Fruit fly (Drosophila melanogaster) whole organism, embryonic: ENCODE measurements around the gene CG2854.

Experiments
- B-H2 ChIP-seq: fragments of 200-800 bp; sonication (Bioruptor generic); optimal IDR thresholded peaks from 2 replicates; lab custom pipeline; 2018; ENCODE audit warnings: missing biosample characterization, mild to moderate bottlenecking, missing genetic modification characterization
- CG1024 ChIP-seq: fragments of 200-800 bp; sonication (Bioruptor generic); IDR thresholded peaks from 2 replicates; pipeline ENCODE4 v1.3.6; 2022; ENCODE audit warnings: missing biosample characterization, missing genetic modification characterization
- CG10321 ChIP-seq: fragments of 200-800 bp; sonication (Bioruptor generic); IDR thresholded peaks from 2 replicates; pipeline ENCODE4 v1.3.6; 2022; ENCODE audit warnings: missing biosample characterization, missing genetic modification characterization
- CG10565 ChIP-seq: fragments of 200-800 bp; sonication (Bioruptor generic); optimal IDR thresholded peaks from 3 replicates; lab custom pipeline; 2016; ENCODE audit warnings: missing biosample characterization, mild to moderate bottlenecking, missing genetic modification characterization
- CG10979 ChIP-seq: fragments of 200-800 bp; sonication (Bioruptor generic); optimal IDR thresholded peaks from 2 replicates; lab custom pipeline; 2018; ENCODE audit warnings: missing biosample characterization, mild to moderate bottlenecking, missing genetic modification characterization, moderate library complexity
- CG11696 ChIP-seq: fragments of 200-800 bp; sonication (Bioruptor generic); IDR thresholded peaks from 2 replicates; pipeline ENCODE4 v1.3.6; 2022; ENCODE audit warnings: missing biosample characterization, missing genetic modification characterization
- CG12155 ChIP-seq: fragments of 200-800 bp; sonication (Bioruptor generic); optimal IDR thresholded peaks from 3 replicates; lab custom pipeline; 2016; ENCODE audit warnings: missing biosample characterization, missing genetic modification characterization
- CG15073 ChIP-seq: fragments of 200-800 bp; sonication (Bioruptor generic); optimal IDR thresholded peaks from 2 replicates; lab custom pipeline; 2016; ENCODE audit warnings: missing biosample characterization, missing genetic modification characterization
- CG1602 ChIP-seq: fragments of 200-800 bp; sonication (Bioruptor generic); optimal IDR thresholded peaks from 3 replicates; lab custom pipeline; 2016; ENCODE audit warnings: missing biosample characterization, missing genetic modification characterization
- CG1647 ChIP-seq: fragments of 200-800 bp; sonication (Bioruptor generic); optimal IDR thresholded peaks from 3 replicates; lab custom pipeline; 2016; ENCODE audit warnings: missing biosample characterization, missing genetic modification characterization
- CG16779 ChIP-seq: fragments of 200-800 bp; sonication (Bioruptor generic); IDR thresholded peaks from 2 replicates; pipeline ENCODE4 v1.3.6; 2022; ENCODE audit warnings: missing biosample characterization, missing genetic modification characterization
- CG18764 ChIP-seq: fragments of 200-800 bp; sonication (Bioruptor generic); optimal IDR thresholded peaks from 3 replicates; lab custom pipeline; 2016; ENCODE audit warnings: missing biosample characterization, missing genetic modification characterization
- CG2116 ChIP-seq: fragments of 200-800 bp; sonication (Bioruptor generic); optimal IDR thresholded peaks from 3 replicates; lab custom pipeline; 2018; ENCODE audit warnings: missing biosample characterization, mild to moderate bottlenecking, missing genetic modification characterization
- CG3407 ChIP-seq: fragments of 200-800 bp; sonication (Bioruptor generic); optimal IDR thresholded peaks from 2 replicates; lab custom pipeline; 2018; ENCODE audit warnings: missing biosample characterization, mild to moderate bottlenecking, missing genetic modification characterization
- CG4617 ChIP-seq: fragments of 200-800 bp; sonication (Bioruptor generic); optimal IDR thresholded peaks from 3 replicates; lab custom pipeline; 2016; ENCODE audit warnings: missing biosample characterization, missing genetic modification characterization, borderline replicate concordance
- CG6689 ChIP-seq: fragments of 200-800 bp; sonication (Bioruptor generic); IDR thresholded peaks from 2 replicates; pipeline ENCODE4 v1.3.6; 2022; ENCODE audit warnings: missing biosample characterization, missing genetic modification characterization
- CG7372 ChIP-seq: fragments of 200-800 bp; sonication (Bioruptor generic); IDR thresholded peaks from 2 replicates; pipeline ENCODE4 v1.3.6; 2022; ENCODE audit warnings: missing biosample characterization, missing genetic modification characterization
- CG7987 ChIP-seq: fragments of 200-800 bp; sonication (Bioruptor generic); optimal IDR thresholded peaks from 2 replicates; lab custom pipeline; 2018; ENCODE audit warnings: missing biosample characterization, mild to moderate bottlenecking, missing genetic modification characterization, moderate library complexity
- CG8290 ChIP-seq, 3 experiments: fragments of 200-800 bp; sonication (Bioruptor generic); optimal IDR thresholded peaks; 2 replicates each; lab custom pipeline; 2016 to 2019; ENCODE audit warnings: missing biosample characterization in 3 of 3, missing genetic modification characterization in 3 of 3, mild to moderate bottlenecking in 2 of 3, moderate library complexity in 1 of 3
- CG8388 ChIP-seq: fragments of 200-800 bp; sonication (Bioruptor generic); optimal IDR thresholded peaks from 2 replicates; lab custom pipeline; 2019; ENCODE audit warnings: missing biosample characterization, mild to moderate bottlenecking, missing genetic modification characterization, moderate library complexity
- CG8944 ChIP-seq: fragments of 200-800 bp; sonication (Bioruptor generic); optimal IDR thresholded peaks from 3 replicates; lab custom pipeline; 2016; ENCODE audit warnings: missing biosample characterization, missing genetic modification characterization
- CG9215 ChIP-seq: fragments of 200-800 bp; sonication (Bioruptor generic); IDR thresholded peaks from 2 replicates; pipeline ENCODE4 v1.3.6; 2022; ENCODE audit warnings: missing biosample characterization, missing genetic modification characterization
- CG9437 ChIP-seq: fragments of 200-800 bp; sonication (Bioruptor generic); optimal IDR thresholded peaks from 2 replicates; lab custom pipeline; 2018; ENCODE audit warnings: missing biosample characterization, mild to moderate bottlenecking, missing genetic modification characterization
- CG9876 ChIP-seq: fragments of 200-800 bp; sonication (Bioruptor generic); optimal IDR thresholded peaks from 2 replicates; lab custom pipeline; 2016; ENCODE audit warnings: missing biosample characterization, missing genetic modification characterization
- D19A ChIP-seq: fragments of 200-800 bp; optimal IDR thresholded peaks from 3 replicates; lab custom pipeline; 2019; ENCODE audit warnings: missing biosample characterization, mild to moderate bottlenecking, missing genetic modification characterization, moderate library complexity
- D19B ChIP-seq: fragments of 200-800 bp; sonication (Bioruptor generic); optimal IDR thresholded peaks from 2 replicates; lab custom pipeline; 2017; ENCODE audit warnings: missing biosample characterization, mild to moderate bottlenecking, missing genetic modification characterization
- HLH3B ChIP-seq: fragments of 200-800 bp; sonication (Bioruptor generic); IDR thresholded peaks from 2 replicates; pipeline ENCODE4 v1.3.6; 2022; ENCODE audit warnings: missing biosample characterization, missing genetic modification characterization
- Neu2 ChIP-seq: fragments of 200-800 bp; sonication (Bioruptor generic); optimal IDR thresholded peaks from 3 replicates; lab custom pipeline; 2016; ENCODE audit warnings: missing biosample characterization, missing genetic modification characterization, borderline replicate concordance
- Nf-YC ChIP-seq: fragments of 200-800 bp; optimal IDR thresholded peaks from 3 replicates; lab custom pipeline; 2019; ENCODE audit warnings: missing biosample characterization, mild to moderate bottlenecking, missing genetic modification characterization, moderate library complexity
- Opbp ChIP-seq: fragments of 200-800 bp; sonication (Bioruptor generic); IDR thresholded peaks from 3 replicates; pipeline ENCODE4 v1.3.6; 2022; ENCODE audit warnings: missing biosample characterization, missing genetic modification characterization; ENCODE audit not compliant: partially characterized antibody
- Trl ChIP-seq, 3 experiments: fragments of >200 bp in 2 of 3; fragments of 200-800 bp in 1 of 3; sonication (Bioruptor generic) in 1 of 3; optimal IDR thresholded peaks; 2 replicates in 1 of 3; 3 replicates in 2 of 3; lab custom pipeline; 2016 to 2017; ENCODE audit warnings: missing biosample characterization in 1 of 3, missing genetic modification characterization in 1 of 3
- ato ChIP-seq: fragments of 200-800 bp; sonication (Bioruptor generic); IDR thresholded peaks from 2 replicates; pipeline ENCODE4 v1.3.6; 2022; ENCODE audit warnings: missing biosample characterization, missing genetic modification characterization; ENCODE audit not compliant: partially characterized antibody
- chif ChIP-seq, 2 experiments: fragments of 200-800 bp; sonication (Bioruptor generic); optimal IDR thresholded peaks; 3 replicates each; lab custom pipeline; 2016; ENCODE audit warnings: missing biosample characterization in 2 of 2, missing genetic modification characterization in 2 of 2
- dati ChIP-seq: fragments of 200-800 bp; sonication (Bioruptor generic); IDR thresholded peaks from 2 replicates; pipeline ENCODE4 v1.3.6; 2022; ENCODE audit warnings: missing biosample characterization, missing genetic modification characterization
- dm ChIP-seq: fragments of 200-800 bp; sonication (Bioruptor generic); optimal IDR thresholded peaks from 3 replicates; lab custom pipeline; 2016; ENCODE audit warnings: missing biosample characterization, missing genetic modification characterization
- gce ChIP-seq: fragments of 200-800 bp; sonication (Bioruptor generic); IDR thresholded peaks from 3 replicates; pipeline ENCODE4 v1.3.6; 2022; ENCODE audit warnings: missing biosample characterization, missing genetic modification characterization
- gem ChIP-seq: fragments of 200-800 bp; sonication (Bioruptor generic); optimal IDR thresholded peaks from 2 replicates; lab custom pipeline; 2019; ENCODE audit warnings: missing biosample characterization, mild to moderate bottlenecking, missing genetic modification characterization, moderate library complexity
- her ChIP-seq: fragments of 200-800 bp; sonication (Bioruptor generic); optimal IDR thresholded peaks from 2 replicates; lab custom pipeline; 2016; ENCODE audit warnings: missing biosample characterization, missing genetic modification characterization
- ind ChIP-seq: fragments of 200-800 bp; sonication (Bioruptor generic); optimal IDR thresholded peaks from 3 replicates; lab custom pipeline; 2016; ENCODE audit warnings: missing biosample characterization, missing genetic modification characterization
- insv ChIP-seq, 2 experiments: fragments of 200-800 bp; sonication (Bioruptor generic); optimal IDR thresholded peaks; 3 replicates each; lab custom pipeline; 2016 to 2018; ENCODE audit warnings: missing biosample characterization in 2 of 2, missing genetic modification characterization in 2 of 2
- p53 ChIP-seq: fragments of 200-800 bp; sonication (Bioruptor generic); optimal IDR thresholded peaks from 2 replicates; lab custom pipeline; 2016; ENCODE audit warnings: missing biosample characterization, missing genetic modification characterization
- peb ChIP-seq: fragments of 200-800 bp; sonication (Bioruptor generic); IDR thresholded peaks from 2 replicates; pipeline ENCODE4 v1.3.6; 2022; ENCODE audit warnings: missing biosample characterization, missing genetic modification characterization
- sima ChIP-seq: fragments of 200-800 bp; sonication (Bioruptor generic); optimal IDR thresholded peaks from 2 replicates; lab custom pipeline; 2016; ENCODE audit warnings: missing biosample characterization, missing genetic modification characterization
- sug ChIP-seq: fragments of 200-800 bp; optimal IDR thresholded peaks from 2 replicates; lab custom pipeline; 2019; ENCODE audit warnings: missing biosample characterization, mild to moderate bottlenecking, missing genetic modification characterization, moderate library complexity
- tgo ChIP-seq: fragments of 200-800 bp; sonication (Bioruptor generic); IDR thresholded peaks from 3 replicates; pipeline ENCODE4 v1.3.6; 2022; ENCODE audit warnings: missing biosample characterization, missing genetic modification characterization
- tll ChIP-seq, 2 experiments: fragments of 200-800 bp in 1 of 2; fragments of >200 bp in 1 of 2; sonication (Bioruptor generic) in 1 of 2; optimal IDR thresholded peaks; 2 replicates each; lab custom pipeline; 2017 to 2019; ENCODE audit warnings: missing biosample characterization in 2 of 2, missing genetic modification characterization in 2 of 2, mild to moderate bottlenecking in 1 of 2, moderate library complexity in 1 of 2
- vfl ChIP-seq: fragments of 200-800 bp; sonication (Bioruptor generic); optimal IDR thresholded peaks from 2 replicates; lab custom pipeline; 2016; ENCODE audit warnings: missing biosample characterization, missing genetic modification characterization
- zfh2 ChIP-seq: fragments of 200-800 bp; sonication (Bioruptor generic); optimal IDR thresholded peaks from 2 replicates; lab custom pipeline; 2016; ENCODE audit warnings: missing biosample characterization, missing genetic modification characterization

CG2854 gene

dm6 chrX:2300293-2301068, 26.4 kb upstream of the CG2854 start (continued):
- peak; percentile 95 for TF ChIP-seq CG3407 (GFP tag; lab: Kevin White, UChicago)
- peak; percentile 81 for TF ChIP-seq CG12155 (GFP tag; lab: Kevin White, UChicago)
- TF ChIP-seq CG8388 = peak; percentile 94
- peak; percentile 72 for TF ChIP-seq CG2116 (GFP tag; lab: Kevin White, UChicago)
- TF ChIP-seq sug (tag; lab: Kevin White, UChicago) = peak; percentile 76
- peak; percentile 97 for TF ChIP-seq gce (GFP tag; lab: Robert Waterston, UW)
- peak; percentile 96 for TF ChIP-seq CG7372
- TF ChIP-seq CG1647 = peak; percentile 83
- peak; percentile 90 for TF ChIP-seq CG1602 (GFP tag; lab: Kevin White, UChicago)
- TF ChIP-seq ind = peak; percentile 87
- TF ChIP-seq vfl (GFP tag; lab: Kevin White, UChicago) = peak; percentile 88
- peak; percentile 31; the same call in 1 of the 3 replicates for TF ChIP-seq Opbp (GFP tag; lab: Robert Waterston, UW)
- peak; percentile 93 for TF ChIP-seq CG10979 (tag; lab: Kevin White, UChicago)
- peak; percentile 99 for TF ChIP-seq CG11696 (GFP tag; lab: Robert Waterston, UW)
- TF ChIP-seq dati (GFP tag; lab: Robert Waterston, UW) = peak; percentile 95
- peak; percentile 79 for TF ChIP-seq p53 (GFP tag; lab: Kevin White, UChicago)
- TF ChIP-seq B-H2 = peak; percentile 19
- peak; percentile 91 for TF ChIP-seq CG8944
- no peak for TF ChIP-seq Trl (optimal IDR thresholded peaks at IDR 0.05; lab: Kevin White, UChicago)
- peak; percentile 76 for TF ChIP-seq Trl (GFP tag; optimal IDR thresholded peaks at IDR 0.05; lab: Kevin White, UChicago)
- peak; percentile 97 for TF ChIP-seq gem (tag; lab: Kevin White, UChicago)
- peak; percentile 89 to 92 for TF ChIP-seq chif (GFP tag; optimal IDR thresholded peaks at IDR 0.05; lab: Kevin White, UChicago)
- peak; percentile 84 for TF ChIP-seq CG10321
- TF ChIP-seq her = peak; percentile 85
- TF ChIP-seq CG6689 (GFP tag; lab: Robert Waterston, UW) = peak; percentile 97
- peak; percentile 86 for TF ChIP-seq dm
- no peak for TF ChIP-seq ato (GFP tag; lab: Robert Waterston, UW)
- TF ChIP-seq CG16779 = peak; percentile 88
- TF ChIP-seq CG4617 (GFP tag; lab: Kevin White, UChicago) = peak; percentile 69
- TF ChIP-seq peb (GFP tag; lab: Robert Waterston, UW) = peak; percentile 93
- no peak for TF ChIP-seq Neu2 (GFP tag; lab: Kevin White, UChicago)
- TF ChIP-seq CG9215 (GFP tag; lab: Robert Waterston, UW) = peak; percentile 88
- peak; percentile 97 for TF ChIP-seq HLH3B
- TF ChIP-seq D19B (GFP tag; lab: Kevin White, UChicago) = peak; percentile 75
- peak; percentile 88 for TF ChIP-seq CG7987 (GFP tag; lab: Kevin White, UChicago)
- peak; percentile 78 for TF ChIP-seq CG18764
- peak; percentile 62 for TF ChIP-seq CG10565 (GFP tag; lab: Kevin White, UChicago)
- peak; percentile 35 for TF ChIP-seq CG8290 (GFP tag; optimal IDR thresholded peaks at IDR 0.05; lab: Kevin White, UChicago)
- TF ChIP-seq CG8290 (tag; optimal IDR thresholded peaks at IDR 0.05; lab: Kevin White, UChicago) = peak; percentile 10 to 100
- peak in 1 of 2 experiments; percentile 38 for TF ChIP-seq tll (GFP tag; optimal IDR thresholded peaks at IDR 0.05; lab: Kevin White, UChicago)
- peak; percentile 93 for TF ChIP-seq CG1024 (GFP tag; lab: Robert Waterston, UW)
- TF ChIP-seq CG9437 (GFP tag; lab: Kevin White, UChicago) = peak; percentile 88
- peak; percentile 63 for TF ChIP-seq Nf-YC (tag; lab: Kevin White, UChicago)
- TF ChIP-seq D19A (tag; lab: Kevin White, UChicago) = peak; percentile 88
- peak; percentile 87 for TF ChIP-seq zfh2 (GFP tag; lab: Kevin White, UChicago)
- peak; percentile 96 for TF ChIP-seq tgo (GFP tag; lab: Robert Waterston, UW)
- peak in 1 of 2 experiments; percentile 45 for TF ChIP-seq insv (GFP tag; optimal IDR thresholded peaks at IDR 0.05; lab: Kevin White, UChicago)
- peak; percentile 69 for TF ChIP-seq CG15073 (GFP tag; lab: Kevin White, UChicago)
- TF ChIP-seq sima (GFP tag; lab: Kevin White, UChicago) = peak; percentile 70
- peak; percentile 61 for TF ChIP-seq CG9876
